Worm (Caenorhabditis elegans) whole organism, L4 larva: ENCODE data around the gene mlp-1.

Experiments used
- F10B5.3 ChIP-seq: sonication (generic microtip); optimal IDR thresholded peaks from 2 replicates; lab custom pipeline; 2016; ENCODE audit warnings: mild to moderate bottlenecking, missing genetic modification characterization, missing compliant biosample characterization
- F49E8.2 ChIP-seq: sonication (generic microtip); optimal IDR thresholded peaks from 2 replicates; lab custom pipeline; 2016; ENCODE audit warnings: missing compliant biosample characterization, mild to moderate bottlenecking, missing genetic modification characterization, borderline replicate concordance
- R02D3.7 ChIP-seq: fragments of 150-350 bp; sonication (generic microtip); optimal IDR thresholded peaks from 3 replicates; lab custom pipeline; 2014; ENCODE audit warnings: missing biosample characterization, missing genetic modification characterization
- T20F7.1 ChIP-seq: fragments of 200-800 bp; sonication (Bioruptor generic); optimal IDR thresholded peaks from 2 replicates; lab custom pipeline; 2018; ENCODE audit warnings: mild to moderate bottlenecking, missing genetic modification characterization, missing compliant biosample characterization
- Y105C5A.15 ChIP-seq: fragments of 200-800 bp; sonication (Bioruptor generic); IDR thresholded peaks from 2 replicates; pipeline ENCODE4 v1.3.6; 2022; ENCODE audit warnings: missing genetic modification characterization, missing compliant biosample characterization
- Y48G9A.11 ChIP-seq: fragments of 200-800 bp; sonication (Bioruptor generic); IDR thresholded peaks from 2 replicates; pipeline ENCODE4 v1.3.6; 2022; ENCODE audit warnings: missing genetic modification reagents, missing genetic modification characterization, missing compliant biosample characterization
- ZK337.2 ChIP-seq: fragments of 200-800 bp; sonication (Bioruptor generic); IDR thresholded peaks from 2 replicates; pipeline ENCODE4 v1.3.6; 2022; ENCODE audit warnings: missing genetic modification reagents, missing genetic modification characterization, missing compliant biosample characterization
- aha-1 ChIP-seq: fragments of 150-350 bp; peaks from one replicate; lab custom pipeline; 2014; ENCODE audit warnings: missing biosample characterization, missing genetic modification characterization
- aly-2 ChIP-seq: sonication (generic microtip); optimal IDR thresholded peaks from 2 replicates; lab custom pipeline; 2018; ENCODE audit warnings: missing biosample characterization, missing genetic modification characterization
- ama-1 ChIP-seq: fragments of 150-350 bp; optimal IDR thresholded peaks from 2 replicates; lab custom pipeline; 2014; ENCODE audit warnings: inconsistent platforms, mixed read lengths
- arid-1 ChIP-seq: fragments of 200-800 bp; sonication (Bioruptor generic); conservative IDR thresholded peaks from 2 replicates; pipeline ENCODE4 v1.3.6; 2022; ENCODE audit warnings: missing genetic modification reagents, missing genetic modification characterization, missing compliant biosample characterization
- attf-4 ChIP-seq: sonication (generic microtip); optimal IDR thresholded peaks from 3 replicates; lab custom pipeline; 2017; ENCODE audit warnings: missing biosample characterization, missing genetic modification characterization
- ceh-44 ChIP-seq: fragments of 200-800 bp; sonication (Bioruptor generic); IDR thresholded peaks from 2 replicates; pipeline ENCODE4 v1.3.6; 2022; ENCODE audit warnings: missing genetic modification reagents, missing genetic modification characterization, missing compliant biosample characterization
- ceh-62 ChIP-seq: sonication (generic microtip); optimal IDR thresholded peaks from 2 replicates; lab custom pipeline; 2017; ENCODE audit warnings: missing biosample characterization, missing genetic modification characterization
- cey-2 ChIP-seq: sonication (generic microtip); optimal IDR thresholded peaks from 3 replicates; lab custom pipeline; 2017; ENCODE audit warnings: missing genetic modification characterization, mild to moderate bottlenecking, missing compliant biosample characterization, antibody characterized with exemption, borderline replicate concordance; ENCODE audit not compliant: insufficient read depth
- ctbp-1 ChIP-seq: fragments of 200-800 bp; sonication (Bioruptor generic); IDR thresholded peaks from 2 replicates; pipeline ENCODE4 v1.3.6; 2022; ENCODE audit warnings: missing genetic modification reagents, missing genetic modification characterization, missing compliant biosample characterization
- daf-12 ChIP-seq: fragments of 150-350 bp; optimal IDR thresholded peaks from 2 replicates; lab custom pipeline; 2014; ENCODE audit warnings: missing biosample characterization, missing genetic modification reagents, missing genetic modification characterization
- daf-8 ChIP-seq: fragments of 200-800 bp; sonication (Bioruptor generic); IDR thresholded peaks from 2 replicates; pipeline ENCODE4 v1.3.6; 2022; ENCODE audit warnings: missing genetic modification characterization, missing compliant biosample characterization
- dmd-6 ChIP-seq: fragments of 200-800 bp; sonication (Bioruptor generic); IDR thresholded peaks from 2 replicates; pipeline ENCODE4 v1.3.6; 2022; ENCODE audit warnings: missing genetic modification reagents, missing genetic modification characterization, missing compliant biosample characterization
- dmd-9 ChIP-seq: fragments of 200-800 bp; sonication (Bioruptor generic); IDR thresholded peaks from 2 replicates; pipeline ENCODE4 v1.3.6; 2022; ENCODE audit warnings: missing genetic modification reagents, missing genetic modification characterization, missing compliant biosample characterization
- duxl-1 ChIP-seq: sonication (generic microtip); optimal IDR thresholded peaks from 2 replicates; lab custom pipeline; 2016; ENCODE audit warnings: mild to moderate bottlenecking, missing genetic modification characterization, moderate library complexity, missing compliant biosample characterization; ENCODE audit not compliant: poor library complexity
- egl-27 ChIP-seq: sonication (generic microtip); optimal IDR thresholded peaks from 3 replicates; lab custom pipeline; 2017; ENCODE audit warnings: missing biosample characterization, missing genetic modification reagents, missing genetic modification characterization
- egl-43 ChIP-seq: fragments of 200-800 bp; sonication (Bioruptor generic); IDR thresholded peaks from 2 replicates; pipeline ENCODE4 v1.3.6; 2022; ENCODE audit warnings: missing genetic modification reagents, missing genetic modification characterization, missing compliant biosample characterization
- gei-8 ChIP-seq: fragments of 200-800 bp; sonication (Bioruptor generic); optimal IDR thresholded peaks from 2 replicates; lab custom pipeline; 2018; ENCODE audit warnings: mild to moderate bottlenecking, missing genetic modification characterization, missing compliant biosample characterization
- hlh-11 ChIP-seq: fragments of 200-800 bp; sonication (Bioruptor generic); optimal IDR thresholded peaks from 2 replicates; lab custom pipeline; 2018; ENCODE audit warnings: mild to moderate bottlenecking, missing genetic modification characterization, missing compliant biosample characterization
- hlh-30 ChIP-seq: sonication (generic microtip); optimal IDR thresholded peaks from 2 replicates; lab custom pipeline; 2017; ENCODE audit warnings: antibody characterized with exemption, mild to moderate bottlenecking, missing genetic modification characterization, missing compliant biosample characterization; ENCODE audit not compliant: insufficient read depth
- hmg-1.1 ChIP-seq: fragments of 200-800 bp; sonication (Bioruptor generic); IDR thresholded peaks from 2 replicates; pipeline ENCODE4 v1.3.6; 2022; ENCODE audit warnings: missing genetic modification reagents, missing genetic modification characterization, missing compliant biosample characterization
- lim-7 ChIP-seq: fragments of 200-800 bp; sonication (Bioruptor generic); IDR thresholded peaks from 2 replicates; pipeline ENCODE4 v1.3.6; 2022; ENCODE audit warnings: missing genetic modification characterization, missing compliant biosample characterization
- lin-13 ChIP-seq: fragments of 150-350 bp; optimal IDR thresholded peaks from 2 replicates; lab custom pipeline; 2014; ENCODE audit warnings: missing biosample characterization, missing genetic modification reagents, missing genetic modification characterization
- lin-15B ChIP-seq: fragments of 150-350 bp; sonication (generic microtip); optimal IDR thresholded peaks from 3 replicates; lab custom pipeline; 2014; ENCODE audit warnings: missing biosample characterization, missing genetic modification characterization
- lin-29 ChIP-seq: fragments of 200-800 bp; sonication (Bioruptor generic); IDR thresholded peaks from 2 replicates; pipeline ENCODE4 v1.3.6; 2022; ENCODE audit warnings: missing genetic modification reagents, missing genetic modification characterization, missing compliant biosample characterization
- lin-39 ChIP-seq: fragments of 150-350 bp; optimal IDR thresholded peaks from 2 replicates; lab custom pipeline; 2014; ENCODE audit warnings: missing biosample characterization, missing genetic modification reagents, missing genetic modification characterization
- lir-3 ChIP-seq: sonication (generic microtip); optimal IDR thresholded peaks from 2 replicates; lab custom pipeline; 2016; ENCODE audit warnings: mild to moderate bottlenecking, missing genetic modification characterization, missing compliant biosample characterization
- lsy-2 ChIP-seq, 2 experiments: fragments of 150-350 bp in 1 of 2; sonication (generic microtip) in 1 of 2; optimal IDR thresholded peaks; 2 replicates each; lab custom pipeline; 2014 to 2017; ENCODE audit warnings: missing biosample characterization in 2 of 2, missing genetic modification characterization in 2 of 2
- madf-5 ChIP-seq, 2 experiments: fragments of 200-800 bp; sonication (Bioruptor generic); IDR thresholded peaks; 2 replicates each; pipeline ENCODE4 v1.3.6; 2022; ENCODE audit warnings: missing compliant biosample characterization in 2 of 2, missing genetic modification characterization in 2 of 2
- mdt-29 ChIP-seq: fragments of 200-800 bp; sonication (Bioruptor generic); IDR thresholded peaks from 2 replicates; pipeline ENCODE4 v1.3.6; 2022; ENCODE audit warnings: missing genetic modification reagents, missing genetic modification characterization, missing compliant biosample characterization
- mep-1 ChIP-seq: fragments of 150-350 bp; sonication (generic microtip); optimal IDR thresholded peaks from 3 replicates; lab custom pipeline; 2014; ENCODE audit warnings: missing biosample characterization, missing genetic modification characterization
- nhr-10 ChIP-seq: fragments of 150-350 bp; optimal IDR thresholded peaks from 2 replicates; lab custom pipeline; 2014; ENCODE audit warnings: missing biosample characterization, missing genetic modification characterization
- nhr-11 ChIP-seq: fragments of 150-350 bp; optimal IDR thresholded peaks from 2 replicates; lab custom pipeline; 2014; ENCODE audit warnings: missing biosample characterization, missing genetic modification characterization
- nhr-25 ChIP-seq: sonication (generic microtip); optimal IDR thresholded peaks from 2 replicates; lab custom pipeline; 2017; ENCODE audit warnings: missing genetic modification characterization, mild to moderate bottlenecking, missing compliant biosample characterization, antibody characterized with exemption, moderate library complexity, borderline replicate concordance; ENCODE audit not compliant: insufficient read depth
- rbr-2 ChIP-seq: sonication (generic microtip); optimal IDR thresholded peaks from 2 replicates; lab custom pipeline; 2016; ENCODE audit warnings: missing genotype, missing genetic modification characterization, missing compliant biosample characterization
- saeg-2 ChIP-seq: fragments of 200-800 bp; sonication (Bioruptor generic); IDR thresholded peaks from 2 replicates; pipeline ENCODE4 v1.3.6; 2022; ENCODE audit warnings: missing genetic modification reagents, missing genetic modification characterization, missing compliant biosample characterization
- sdz-12 ChIP-seq: fragments of 200-800 bp; sonication (Bioruptor generic); optimal IDR thresholded peaks from 2 replicates; lab custom pipeline; 2018; ENCODE audit warnings: mild to moderate bottlenecking, missing genetic modification characterization, missing compliant biosample characterization
- set-16 ChIP-seq: fragments of 200-800 bp; sonication (Bioruptor generic); IDR thresholded peaks from 2 replicates; pipeline ENCODE4 v1.3.6; 2022; ENCODE audit warnings: missing genetic modification reagents, missing genetic modification characterization, missing compliant biosample characterization
- tag-97 ChIP-seq: fragments of 200-800 bp; sonication (Bioruptor generic); IDR thresholded peaks from 2 replicates; pipeline ENCODE4 v1.3.6; 2022; ENCODE audit warnings: missing genetic modification characterization, missing compliant biosample characterization
- zag-1 ChIP-seq: fragments of 150-350 bp; optimal IDR thresholded peaks from 2 replicates; lab custom pipeline; 2014; ENCODE audit warnings: missing biosample characterization, missing genetic modification characterization
- zip-11 ChIP-seq: fragments of 200-800 bp; sonication (Bioruptor generic); IDR thresholded peaks from 2 replicates; pipeline ENCODE4 v1.3.6; 2022; ENCODE audit warnings: missing genetic modification characterization, missing compliant biosample characterization

The mlp-1 gene

DNA sequence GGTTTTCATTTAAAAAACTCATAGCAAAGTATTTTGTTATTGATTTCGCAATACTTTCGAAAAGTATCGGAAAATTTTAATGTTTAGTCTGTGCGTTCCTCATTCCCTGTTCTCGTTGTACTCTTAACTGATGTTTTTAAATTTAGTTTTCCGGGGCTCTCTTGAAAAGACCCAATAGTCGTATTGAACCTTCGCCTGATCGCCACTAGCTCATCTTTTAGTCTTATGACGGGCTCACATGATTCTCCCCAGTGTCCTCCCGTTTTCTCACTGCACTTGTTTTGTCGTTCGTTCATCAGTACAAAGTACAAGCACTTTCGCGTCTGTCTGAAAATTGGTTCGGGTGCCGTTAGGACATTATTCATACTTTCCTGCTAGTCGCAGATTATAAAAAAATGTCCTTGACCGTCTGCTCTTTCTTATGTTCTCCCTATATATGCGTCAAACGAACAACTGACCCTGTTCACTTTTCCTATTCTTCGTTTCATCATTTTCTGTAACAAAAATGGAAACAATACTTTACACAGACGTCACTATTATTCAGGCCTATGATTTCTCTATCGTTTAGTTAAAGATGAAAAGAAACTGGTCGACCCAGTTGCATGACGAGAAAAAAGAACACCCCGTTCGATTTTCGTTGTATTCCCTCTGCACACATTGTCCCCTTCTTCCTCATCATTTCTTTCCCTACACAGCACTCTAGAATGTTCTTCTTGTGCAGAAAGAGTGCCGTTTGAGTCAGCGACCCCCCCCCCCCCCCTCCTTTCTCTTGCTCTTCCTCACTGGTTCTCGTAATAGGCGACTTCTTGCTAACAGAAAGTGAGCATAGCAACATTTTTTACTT lies 35.2 kb downstream of the mlp-1 start, which contains the start of gene ubq-1 (continued):
- peak; percentile 92 for TF ChIP-seq hlh-30 (tag; lab: Kevin White, UChicago)
- TF ChIP-seq T20F7.1 (GFP tag; lab: Kevin White, UChicago): peak; percentile 12
- no peak for TF ChIP-seq ceh-62 (tag; lab: Kevin White, UChicago)
- no peak for TF ChIP-seq cey-2 (tag; lab: Kevin White, UChicago)
- TF ChIP-seq tag-97 (GFP tag; lab: Robert Waterston, UW): no peak
- peak; percentile 48 for TF ChIP-seq aha-1
- TF ChIP-seq ctbp-1 (GFP tag; lab: Robert Waterston, UW): peak; percentile 51
- no peak for TF ChIP-seq Y105C5A.15
- 0 out of 2 replicates have a peak, but pooled peaks have one; percentile 3 for TF ChIP-seq arid-1 (GFP tag; lab: Robert Waterston, UW)
- no peak for TF ChIP-seq aly-2
- no peak for TF ChIP-seq lir-3 (tag; lab: Kevin White, UChicago)
- TF ChIP-seq ama-1 (lab: Kevin White, UChicago): no peak
- no peak for TF ChIP-seq lin-13 (GFP tag; lab: Kevin White, UChicago)
- no peak for TF ChIP-seq sdz-12
- no peak for TF ChIP-seq ZK337.2
- TF ChIP-seq lim-7 (GFP tag; lab: Robert Waterston, UW): 0 out of 2 replicates have a peak, but pooled peaks have one; percentile 42
- peak; percentile 37; the same call in 1 of the 2 replicates for TF ChIP-seq egl-43 (GFP tag; lab: Robert Waterston, UW)
- TF ChIP-seq egl-27 (tag; lab: Kevin White, UChicago): no peak
- no peak for TF ChIP-seq nhr-25 (tag; lab: Kevin White, UChicago)
- TF ChIP-seq nhr-10 (tag; lab: Kevin White, UChicago): no peak
- TF ChIP-seq dmd-9 (GFP tag; lab: Robert Waterston, UW): no peak; the same call in 1 of the 2 replicates
- TF ChIP-seq hlh-11 (tag; lab: Kevin White, UChicago): no peak
- TF ChIP-seq nhr-11: no peak
- TF ChIP-seq ceh-44 (GFP tag; lab: Robert Waterston, UW): 0 out of 2 replicates have a peak, but pooled peaks have one; percentile 1
- TF ChIP-seq dmd-6: no peak
- no peak for TF ChIP-seq lsy-2 (tag; optimal IDR thresholded peaks at IDR 0.05; lab: Kevin White, UChicago)
- TF ChIP-seq lin-39: no peak
- no peak for TF ChIP-seq daf-8 (GFP tag; lab: Robert Waterston, UW)
- no peak for TF ChIP-seq lin-15B (tag; lab: Kevin White, UChicago)
- 0 out of 4 replicates have a peak, but pooled peaks of 1 of the 2 experiments have one; percentile 61 for TF ChIP-seq madf-5 (GFP tag; IDR thresholded peaks at IDR 0.05; lab: Robert Waterston, UW)
- TF ChIP-seq duxl-1: no peak
- TF ChIP-seq lin-29: peak; percentile 50; the same call in 1 of the 2 replicates
- TF ChIP-seq mep-1 (tag; lab: Kevin White, UChicago): peak; percentile 19
- no peak for TF ChIP-seq zag-1 (tag; lab: Kevin White, UChicago)
- no peak for TF ChIP-seq hmg-1.1 (GFP tag; lab: Robert Waterston, UW)
- TF ChIP-seq zip-11 (GFP tag; lab: Robert Waterston, UW): no peak
- TF ChIP-seq, all 104 proteins: peak for 17

ce11 chrIII:5938790-5939452 lies 35.9 kb downstream of the mlp-1 start:
- TF ChIP-seq hmg-1.1 (GFP tag; lab: Robert Waterston, UW) (no peak), R02D3.7 (no peak), zip-11 (GFP tag; lab: Robert Waterston, UW) (no peak), F49E8.2 (tag; lab: Kevin White, UChicago) (no peak), set-16 (GFP tag; lab: Robert Waterston, UW) (no peak), hlh-11 (tag; lab: Kevin White, UChicago) (peak; percentile 24), daf-12 (tag; lab: Kevin White, UChicago) (no peak), mdt-29 (GFP tag; lab: Robert Waterston, UW) (no peak), saeg-2 (GFP tag; lab: Robert Waterston, UW) (no peak), zag-1 (tag; lab: Kevin White, UChicago) (no peak), gei-8 (GFP tag; lab: Kevin White, UChicago) (no peak), rbr-2 (no peak), F10B5.3 (tag; lab: Kevin White, UChicago) (no peak), attf-4 (tag; lab: Kevin White, UChicago) (no peak), ZK337.2 (no peak), T20F7.1 (GFP tag; lab: Kevin White, UChicago) (peak; percentile 23), Y48G9A.11 (peak; percentile 57; the same call in 1 of the 2 replicates), Y105C5A.15 (no peak)
